Worm (Caenorhabditis elegans): ENCODE results near the gene Y46G5A.22.

ce11 chrII:12819979-12820378 is 1.6 kb upstream of the Y46G5A.22 start:
- TF ChIP-seq dao-5 (tag; optimal IDR thresholded peaks at IDR 0.05) = no peak
- no peak for TF ChIP-seq him-1 (tag; optimal IDR thresholded peaks at IDR 0.05)
- no peak for TF ChIP-seq W03F9.2 (tag; optimal IDR thresholded peaks at IDR 0.05)

Data from whole organism, L4/young adult.